Fruit fly (Drosophila melanogaster) whole organism, embryonic: ENCODE data around the gene CG16957.

Source experiments
- Adf1 ChIP-seq: fragments of 200-800 bp; sonication (Bioruptor generic); IDR thresholded peaks from 2 replicates; pipeline ENCODE4 v1.3.6; 2022; ENCODE audit warnings: missing biosample characterization, missing genetic modification characterization
- CG1024 ChIP-seq: fragments of 200-800 bp; sonication (Bioruptor generic); IDR thresholded peaks from 2 replicates; pipeline ENCODE4 v1.3.6; 2022; ENCODE audit warnings: missing biosample characterization, missing genetic modification characterization
- CG10959 ChIP-seq: fragments of 200-800 bp; sonication (Bioruptor generic); IDR thresholded peaks from 2 replicates; pipeline ENCODE4 v1.3.6; 2022; ENCODE audit warnings: missing biosample characterization, missing genetic modification characterization
- CG11695 ChIP-seq: fragments of 200-800 bp; sonication (Bioruptor generic); IDR thresholded peaks from 3 replicates; pipeline ENCODE4 v1.3.6; 2022; ENCODE audit warnings: missing biosample characterization, missing genetic modification characterization
- CG14860 ChIP-seq: fragments of 200-800 bp; sonication (Bioruptor generic); IDR thresholded peaks from 3 replicates; pipeline ENCODE4 v1.3.6; 2022; ENCODE audit warnings: missing biosample characterization, missing genetic modification characterization; ENCODE audit not compliant: partially characterized antibody
- CG15514 ChIP-seq: fragments of 200-800 bp; sonication (Bioruptor generic); optimal IDR thresholded peaks from 3 replicates; lab custom pipeline; 2017; ENCODE audit warnings: missing biosample characterization, missing genetic modification characterization, mild to moderate bottlenecking, moderate library complexity, missing genetic modification reagents
- CG15696 ChIP-seq: fragments of 200-800 bp; sonication (Bioruptor generic); optimal IDR thresholded peaks from 2 replicates; lab custom pipeline; 2019; ENCODE audit warnings: missing biosample characterization, mild to moderate bottlenecking, missing genetic modification characterization, moderate library complexity
- CG16815 ChIP-seq: fragments of 200-800 bp; sonication (Bioruptor generic); optimal IDR thresholded peaks from 3 replicates; lab custom pipeline; 2017; ENCODE audit warnings: missing biosample characterization, mild to moderate bottlenecking, missing genetic modification characterization
- CG17328 ChIP-seq: fragments of 200-800 bp; sonication (Bioruptor generic); IDR thresholded peaks from 2 replicates; pipeline ENCODE4 v1.3.6; 2022; ENCODE audit warnings: missing biosample characterization, missing genetic modification characterization
- CG17361 ChIP-seq: fragments of 200-800 bp; sonication (Bioruptor generic); IDR thresholded peaks from 3 replicates; pipeline ENCODE4 v1.3.6; 2022; ENCODE audit warnings: missing biosample characterization, missing genetic modification characterization
- CG17829 ChIP-seq: fragments of 200-800 bp; optimal IDR thresholded peaks from 2 replicates; lab custom pipeline; 2019; ENCODE audit warnings: missing biosample characterization, mild to moderate bottlenecking, missing genetic modification characterization, moderate library complexity
- CG2120 ChIP-seq: fragments of 200-800 bp; sonication (Bioruptor generic); optimal IDR thresholded peaks from 3 replicates; lab custom pipeline; 2016; ENCODE audit warnings: missing biosample characterization, missing genetic modification characterization
- CG2678 ChIP-seq: fragments of 200-800 bp; sonication (Bioruptor generic); optimal IDR thresholded peaks from 3 replicates; lab custom pipeline; 2019; ENCODE audit warnings: missing biosample characterization, mild to moderate bottlenecking, missing genetic modification characterization, moderate library complexity
- CG43689 ChIP-seq: fragments of 200-800 bp; sonication (Bioruptor generic); IDR thresholded peaks from 2 replicates; pipeline ENCODE4 v1.3.6; 2022; ENCODE audit warnings: missing biosample characterization, missing genetic modification characterization
- CG4820 ChIP-seq: fragments of 200-800 bp; sonication (Bioruptor generic); optimal IDR thresholded peaks from 3 replicates; lab custom pipeline; 2016; ENCODE audit warnings: missing biosample characterization, missing genetic modification characterization
- CG6813 ChIP-seq: fragments of 200-800 bp; sonication (Bioruptor generic); optimal IDR thresholded peaks from 2 replicates; lab custom pipeline; 2017; ENCODE audit warnings: missing biosample characterization, missing genetic modification characterization, mild to moderate bottlenecking, moderate library complexity, missing genetic modification reagents
- CG7839 ChIP-seq: fragments of 200-800 bp; sonication (Bioruptor generic); optimal IDR thresholded peaks from 3 replicates; lab custom pipeline; 2018; ENCODE audit warnings: missing biosample characterization, mild to moderate bottlenecking, missing genetic modification characterization, moderate library complexity
- CG8089 ChIP-seq: fragments of 200-800 bp; sonication (Bioruptor generic); optimal IDR thresholded peaks from 3 replicates; lab custom pipeline; 2016; ENCODE audit warnings: missing biosample characterization, missing genetic modification characterization
- CG8359 ChIP-seq: fragments of 200-800 bp; sonication (Bioruptor generic); optimal IDR thresholded peaks from 2 replicates; lab custom pipeline; 2017; ENCODE audit warnings: missing biosample characterization, mild to moderate bottlenecking, missing genetic modification characterization, borderline replicate concordance
- CG8924 ChIP-seq: fragments of 200-800 bp; optimal IDR thresholded peaks from 3 replicates; lab custom pipeline; 2019; ENCODE audit warnings: missing biosample characterization, mild to moderate bottlenecking, missing genetic modification characterization, moderate library complexity
- CG9437 ChIP-seq: fragments of 200-800 bp; sonication (Bioruptor generic); optimal IDR thresholded peaks from 2 replicates; lab custom pipeline; 2018; ENCODE audit warnings: missing biosample characterization, mild to moderate bottlenecking, missing genetic modification characterization
- Doc2 ChIP-seq: fragments of 200-800 bp; sonication (Bioruptor generic); IDR thresholded peaks from 2 replicates; pipeline ENCODE4 v1.3.6; 2022; ENCODE audit warnings: missing biosample characterization, missing genetic modification characterization
- E2f1 ChIP-seq: fragments of 200-800 bp; sonication (Bioruptor generic); IDR thresholded peaks from 2 replicates; pipeline ENCODE4 v1.3.6; 2022; ENCODE audit warnings: missing biosample characterization, missing genetic modification characterization
- Fer3 ChIP-seq: fragments of 200-800 bp; sonication (Bioruptor generic); optimal IDR thresholded peaks from 2 replicates; lab custom pipeline; 2018; ENCODE audit warnings: missing biosample characterization, mild to moderate bottlenecking, missing genetic modification characterization, moderate library complexity
- HLH3B ChIP-seq: fragments of 200-800 bp; sonication (Bioruptor generic); IDR thresholded peaks from 2 replicates; pipeline ENCODE4 v1.3.6; 2022; ENCODE audit warnings: missing biosample characterization, missing genetic modification characterization
- Hr51 ChIP-seq, 2 experiments: fragments of 200-800 bp; sonication (Bioruptor generic); optimal IDR thresholded peaks; 2 replicates in 1 of 2; 3 replicates in 1 of 2; lab custom pipeline; 2016 to 2018; ENCODE audit warnings: missing biosample characterization in 2 of 2, missing genetic modification characterization in 2 of 2, mild to moderate bottlenecking in 1 of 2, moderate library complexity in 1 of 2
- Hsf ChIP-seq: fragments of 200-800 bp; sonication (Bioruptor generic); optimal IDR thresholded peaks from 3 replicates; lab custom pipeline; 2016; ENCODE audit warnings: missing biosample characterization, missing genetic modification characterization
- Meics ChIP-seq: fragments of 200-800 bp; sonication (Bioruptor generic); optimal IDR thresholded peaks from 2 replicates; lab custom pipeline; 2017; ENCODE audit warnings: missing biosample characterization, mild to moderate bottlenecking, missing genetic modification characterization
- NC2α ChIP-seq: fragments of 200-800 bp; sonication (Bioruptor generic); optimal IDR thresholded peaks from 2 replicates; lab custom pipeline; 2016; ENCODE audit warnings: missing biosample characterization, missing genetic modification characterization
- Poxn ChIP-seq: fragments of 200-800 bp; sonication (Bioruptor generic); IDR thresholded peaks from 2 replicates; pipeline ENCODE4 v1.3.6; 2022; ENCODE audit warnings: missing biosample characterization, missing genetic modification characterization
- Rfx ChIP-seq: fragments of 200-800 bp; sonication (Bioruptor generic); IDR thresholded peaks from 2 replicates; pipeline ENCODE4 v1.3.6; 2022; ENCODE audit warnings: missing biosample characterization, missing genetic modification characterization
- Six4 ChIP-seq: fragments of 200-800 bp; sonication (Bioruptor generic); optimal IDR thresholded peaks from 2 replicates; lab custom pipeline; 2016; ENCODE audit warnings: missing biosample characterization, missing genetic modification characterization
- Sox102F ChIP-seq: fragments of 200-800 bp; sonication (Bioruptor generic); optimal IDR thresholded peaks from 2 replicates; lab custom pipeline; 2018; ENCODE audit warnings: missing biosample characterization, mild to moderate bottlenecking, missing genetic modification characterization, moderate library complexity
- amos ChIP-seq: fragments of 200-800 bp; sonication (Bioruptor generic); IDR thresholded peaks from 2 replicates; pipeline ENCODE4 v1.3.6; 2022; ENCODE audit warnings: missing biosample characterization, missing genetic modification characterization; ENCODE audit not compliant: partially characterized antibody
- fd96Cb ChIP-seq: fragments of 200-800 bp; sonication (Bioruptor generic); optimal IDR thresholded peaks from 2 replicates; lab custom pipeline; 2018; ENCODE audit warnings: missing biosample characterization, mild to moderate bottlenecking, missing genetic modification characterization, moderate library complexity
- gem ChIP-seq: fragments of 200-800 bp; sonication (Bioruptor generic); optimal IDR thresholded peaks from 2 replicates; lab custom pipeline; 2019; ENCODE audit warnings: missing biosample characterization, mild to moderate bottlenecking, missing genetic modification characterization, moderate library complexity
- hth ChIP-seq: fragments of >200 bp; optimal IDR thresholded peaks from 2 replicates; lab custom pipeline; 2017; ENCODE audit warnings: inconsistent platforms
- kay ChIP-seq: fragments of 200-800 bp; sonication (Bioruptor generic); optimal IDR thresholded peaks from 2 replicates; lab custom pipeline; 2016; ENCODE audit warnings: missing biosample characterization, missing genetic modification characterization
- lilli ChIP-seq: fragments of 200-800 bp; sonication (Bioruptor generic); optimal IDR thresholded peaks from 3 replicates; lab custom pipeline; 2016; ENCODE audit warnings: missing biosample characterization, missing genetic modification characterization
- maf-S ChIP-seq: fragments of 200-800 bp; sonication (Bioruptor generic); optimal IDR thresholded peaks from 2 replicates; lab custom pipeline; 2016; ENCODE audit warnings: missing biosample characterization, missing genetic modification characterization
- mirr ChIP-seq: fragments of 200-800 bp; sonication (Bioruptor generic); optimal IDR thresholded peaks from 3 replicates; lab custom pipeline; 2018; ENCODE audit warnings: missing biosample characterization, mild to moderate bottlenecking, missing genetic modification characterization
- nom ChIP-seq: fragments of 200-800 bp; sonication (Bioruptor generic); optimal IDR thresholded peaks from 2 replicates; lab custom pipeline; 2017; ENCODE audit warnings: missing biosample characterization, missing genetic modification characterization, mild to moderate bottlenecking, moderate library complexity, missing genetic modification reagents
- otp ChIP-seq: fragments of 200-800 bp; sonication (Bioruptor generic); IDR thresholded peaks from 3 replicates; pipeline ENCODE4, ENCODE4 v1.3.6; 2022; ENCODE audit warnings: missing biosample characterization, missing genetic modification characterization
- pho ChIP-seq: fragments of 200-800 bp; sonication (Bioruptor generic); optimal IDR thresholded peaks from 2 replicates; lab custom pipeline; 2016; ENCODE audit warnings: missing biosample characterization, missing genetic modification characterization
- phol ChIP-seq: fragments of 200-800 bp; sonication (Bioruptor generic); optimal IDR thresholded peaks from 3 replicates; lab custom pipeline; 2018; ENCODE audit warnings: missing biosample characterization, mild to moderate bottlenecking, missing genetic modification characterization, moderate library complexity
- run ChIP-seq: fragments of 200-800 bp; sonication (Bioruptor generic); optimal IDR thresholded peaks from 3 replicates; lab custom pipeline; 2018; ENCODE audit warnings: missing biosample characterization, mild to moderate bottlenecking, missing genetic modification characterization
- sens ChIP-seq: fragments of 200-800 bp; sonication (Bioruptor generic); peaks from one replicate; lab custom pipeline; 2016; ENCODE audit warnings: missing biosample characterization, missing genetic modification characterization
- tgo ChIP-seq: fragments of 200-800 bp; sonication (Bioruptor generic); IDR thresholded peaks from 3 replicates; pipeline ENCODE4 v1.3.6; 2022; ENCODE audit warnings: missing biosample characterization, missing genetic modification characterization
- wdn ChIP-seq: fragments of 200-800 bp; sonication (Bioruptor generic); IDR thresholded peaks from 2 replicates; pipeline ENCODE4 v1.3.6; 2022; ENCODE audit warnings: missing biosample characterization, missing genetic modification characterization
- zen2 ChIP-seq: fragments of 200-800 bp; sonication (Bioruptor generic); IDR thresholded peaks from 3 replicates; pipeline ENCODE4 v1.3.6; 2022; ENCODE audit warnings: missing biosample characterization, missing genetic modification characterization; ENCODE audit not compliant: partially characterized antibody
- zf30C ChIP-seq: fragments of 200-800 bp; sonication (Bioruptor generic); optimal IDR thresholded peaks from 3 replicates; lab custom pipeline; 2018; ENCODE audit warnings: missing biosample characterization, mild to moderate bottlenecking, missing genetic modification characterization
- zfh1 ChIP-seq: fragments of 200-800 bp; sonication (Bioruptor generic); IDR thresholded peaks from 3 replicates; pipeline ENCODE4 v1.3.6; 2022; ENCODE audit warnings: missing biosample characterization, missing genetic modification characterization

CG16957 gene

dm6 chr2L:13399565-13399964 lies 3.6 kb upstream of the CG16957 start (continued):
- TF ChIP-seq CG11695 (GFP tag; lab: Robert Waterston, UW) (0 out of 3 replicates have a peak, but pooled peaks have one; percentile 17), CG9437 (no peak), Fer3 (tag; lab: Kevin White, UChicago) (no peak), CG8089 (GFP tag; lab: Kevin White, UChicago) (no peak), CG17361 (GFP tag; lab: Robert Waterston, UW) (no peak), Sox102F (peak; percentile 16), CG17829 (no peak), fd96Cb (tag; lab: Kevin White, UChicago) (no peak), otp (GFP tag; lab: Robert Waterston, UW) (no peak), CG7839 (peak; percentile 24), CG2678 (tag; lab: Kevin White, UChicago) (peak; percentile 22), gem (tag; lab: Kevin White, UChicago) (peak; percentile 43), phol (tag; lab: Kevin White, UChicago) (no peak), tgo (GFP tag; lab: Robert Waterston, UW) (no peak), amos (GFP tag; lab: Robert Waterston, UW) (no peak), wdn (GFP tag; lab: Robert Waterston, UW) (no peak), zen2 (GFP tag; lab: Robert Waterston, UW) (no peak), Adf1 (GFP tag; lab: Robert Waterston, UW) (no peak), CG14860 (GFP tag; lab: Robert Waterston, UW) (no peak), Meics (GFP tag; lab: Kevin White, UChicago) (peak; percentile 3), Hsf (GFP tag; lab: Kevin White, UChicago) (no peak), CG43689 (GFP tag; lab: Robert Waterston, UW) (no peak), CG15514 (GFP tag; lab: Kevin White, UChicago) (peak; percentile 3), HLH3B (GFP tag; lab: Robert Waterston, UW) (no peak), CG1024 (GFP tag; lab: Robert Waterston, UW) (no peak), Hr51 (GFP tag; optimal IDR thresholded peaks at IDR 0.05; lab: Kevin White, UChicago) (peak in 1 of 2 experiments; percentile 11), Poxn (GFP tag; lab: Robert Waterston, UW) (no peak), CG17328 (GFP tag; lab: Robert Waterston, UW) (no peak), Rfx (GFP tag; lab: Robert Waterston, UW) (0 out of 2 replicates have a peak, but pooled peaks have one; percentile 12), zf30C (GFP tag; lab: Kevin White, UChicago) (peak; percentile 15), CG8924 (tag; lab: Kevin White, UChicago) (no peak), CG15696 (tag; lab: Kevin White, UChicago) (no peak), sens (GFP tag; lab: Kevin White, UChicago) (peak; percentile 86), Six4 (GFP tag; lab: Kevin White, UChicago) (no peak), maf-S (no peak), pho (GFP tag; lab: Kevin White, UChicago) (no peak), NC2α (no peak), CG8359 (GFP tag; lab: Kevin White, UChicago) (no peak), CG16815 (GFP tag; lab: Kevin White, UChicago) (no peak), zfh1 (GFP tag; lab: Robert Waterston, UW) (no peak), CG4820 (no peak), hth (lab: Kevin White, UChicago) (no peak), CG6813 (GFP tag; lab: Kevin White, UChicago) (no peak), kay (GFP tag; lab: Kevin White, UChicago) (no peak), Doc2 (GFP tag; lab: Robert Waterston, UW) (no peak), CG2120 (GFP tag; lab: Kevin White, UChicago) (peak; percentile 9), E2f1 (GFP tag; lab: Robert Waterston, UW) (no peak), nom (GFP tag; lab: Kevin White, UChicago) (no peak), mirr (GFP tag; lab: Kevin White, UChicago) (no peak), lilli (GFP tag; lab: Kevin White, UChicago) (no peak), run (tag; lab: Kevin White, UChicago) (no peak), CG10959 (no peak)
